Worm (Caenorhabditis elegans): ENCODE data around the gene nlp-70.

Gene nlp-70

ce11 chrV:247576-247975 is 25.2 kb downstream of the nlp-70 start:
- TF ChIP-seq ztf-11 (tag; optimal IDR thresholded peaks at IDR 0.05) (no peak), nhr-6 (tag; optimal IDR thresholded peaks at IDR 0.05) (no peak), ama-1 (optimal IDR thresholded peaks at IDR 0.05) (no peak), alr-1 (tag; optimal IDR thresholded peaks at IDR 0.05) (no peak), dmd-4 (tag; optimal IDR thresholded peaks at IDR 0.05) (no peak), nhr-25 (tag; optimal IDR thresholded peaks at IDR 0.05) (no peak), egl-27 (tag; optimal IDR thresholded peaks at IDR 0.05) (no peak), ztf-4 (tag; optimal IDR thresholded peaks at IDR 0.05) (no peak), ceh-82 (tag; optimal IDR thresholded peaks at IDR 0.05) (no peak), mdl-1 (tag; optimal IDR thresholded peaks at IDR 0.05) (no peak), skn-1 (tag; optimal IDR thresholded peaks at IDR 0.05) (no peak), lsy-2 (tag; optimal IDR thresholded peaks at IDR 0.05) (no peak), peb-1 (tag; optimal IDR thresholded peaks at IDR 0.05) (no peak), sma-3 (GFP tag; optimal IDR thresholded peaks at IDR 0.05) (no peak)

ce11 chrV:246097-246496 is 26.6 kb downstream of the nlp-70 start, which contains the start of gene kin-34:
Gene kin-34 (minus strand): TSS chrV:246197.
- no peak for TF ChIP-seq lin-13 (GFP tag; optimal IDR thresholded peaks at IDR 0.05)
- no peak for TF ChIP-seq blmp-1 (tag; optimal IDR thresholded peaks at IDR 0.05; ENCODE audit: insufficient read depth)
- TF ChIP-seq ceh-82 (tag; optimal IDR thresholded peaks at IDR 0.05): no peak
- TF ChIP-seq nhr-25 (tag; optimal IDR thresholded peaks at IDR 0.05): no peak
- no peak for TF ChIP-seq sma-3 (GFP tag; optimal IDR thresholded peaks at IDR 0.05)
- TF ChIP-seq sma-9 (GFP tag; optimal IDR thresholded peaks at IDR 0.05): no peak
- no peak for TF ChIP-seq sma-9 (tag; optimal IDR thresholded peaks at IDR 0.05)
- TF ChIP-seq ztf-11 (tag; optimal IDR thresholded peaks at IDR 0.05): no peak
- TF ChIP-seq sem-4 (tag; optimal IDR thresholded peaks at IDR 0.05): no peak
- TF ChIP-seq R02D3.7 (tag; optimal IDR thresholded peaks at IDR 0.05): no peak
- no peak for TF ChIP-seq mdl-1 (tag; optimal IDR thresholded peaks at IDR 0.05)
- TF ChIP-seq Y55F3AM.14 (GFP tag; optimal IDR thresholded peaks at IDR 0.05): no peak
- TF ChIP-seq skn-1 (tag; optimal IDR thresholded peaks at IDR 0.05): no peak
- no peak for TF ChIP-seq elt-3 (tag; optimal IDR thresholded peaks at IDR 0.05)
- no peak for TF ChIP-seq alr-1 (tag; optimal IDR thresholded peaks at IDR 0.05)
- no peak for TF ChIP-seq unc-62 (GFP tag; optimal IDR thresholded peaks at IDR 0.05)
- no peak for TF ChIP-seq ztf-1 (GFP tag; conservative IDR thresholded peaks at IDR 0.05)
- TF ChIP-seq lsy-2 (tag; optimal IDR thresholded peaks at IDR 0.05): no peak
- TF ChIP-seq lin-11 (tag; optimal IDR thresholded peaks at IDR 0.05): no peak
- TF ChIP-seq elt-1 (tag; optimal IDR thresholded peaks at IDR 0.05): no peak

- no peak for TF ChIP-seq egl-27 (tag; optimal IDR thresholded peaks at IDR 0.05)
Observed at ce11 chrV:242518-242917, 30.2 kb downstream of the nlp-70 start, which contains the start of gene R02C2.7. Gene R02C2.7 (minus strand): TSS chrV:242618.

- TF ChIP-seq snpc-4 (tag; optimal IDR thresholded peaks at IDR 0.05) (no peak), nhr-129 (tag; optimal IDR thresholded peaks at IDR 0.05) (no peak), blmp-1 (tag; optimal IDR thresholded peaks at IDR 0.05; ENCODE audit: insufficient read depth) (no peak), lsy-2 (tag; optimal IDR thresholded peaks at IDR 0.05) (no peak), unc-39 (tag; optimal IDR thresholded peaks at IDR 0.05) (no peak), sma-9 (GFP tag; optimal IDR thresholded peaks at IDR 0.05) (no peak), sma-9 (tag; optimal IDR thresholded peaks at IDR 0.05) (no peak), F13H6.1 (tag; optimal IDR thresholded peaks at IDR 0.05) (no peak), nhr-237 (tag; optimal IDR thresholded peaks at IDR 0.05) (no peak), peb-1 (tag; optimal IDR thresholded peaks at IDR 0.05) (no peak), lin-13 (GFP tag; optimal IDR thresholded peaks at IDR 0.05) (no peak), lin-11 (tag; optimal IDR thresholded peaks at IDR 0.05) (no peak), nhr-10 (tag; optimal IDR thresholded peaks at IDR 0.05) (no peak), sem-4 (tag; optimal IDR thresholded peaks at IDR 0.05) (no peak), C34F6.9 (tag; optimal IDR thresholded peaks at IDR 0.05) (no peak), nhr-21 (tag; optimal IDR thresholded peaks at IDR 0.05) (no peak), ceh-82 (tag; optimal IDR thresholded peaks at IDR 0.05) (no peak), mdl-1 (tag; optimal IDR thresholded peaks at IDR 0.05) (no peak), ztf-11 (tag; optimal IDR thresholded peaks at IDR 0.05) (no peak), sma-3 (GFP tag; optimal IDR thresholded peaks at IDR 0.05) (no peak)
Observed at ce11 chrV:240287-240686, 32.5 kb downstream of the nlp-70 start, which contains the start of gene txt-2. Gene txt-2 (minus strand): TSS chrV:240500.

- TF ChIP-seq nhr-237 (tag; optimal IDR thresholded peaks at IDR 0.05) (no peak), nhr-10 (tag; optimal IDR thresholded peaks at IDR 0.05) (no peak), mab-5 (tag; optimal IDR thresholded peaks at IDR 0.05) (no peak), nhr-11 (tag; optimal IDR thresholded peaks at IDR 0.05) (no peak), sem-4 (tag; optimal IDR thresholded peaks at IDR 0.05) (no peak), lin-39 (tag; optimal IDR thresholded peaks at IDR 0.05) (no peak), lin-11 (tag; optimal IDR thresholded peaks at IDR 0.05) (no peak), sma-9 (GFP tag; optimal IDR thresholded peaks at IDR 0.05) (no peak), sma-9 (tag; optimal IDR thresholded peaks at IDR 0.05) (no peak), nhr-12 (tag; optimal IDR thresholded peaks at IDR 0.05) (no peak), elt-3 (tag; optimal IDR thresholded peaks at IDR 0.05) (no peak), nhr-25 (tag; optimal IDR thresholded peaks at IDR 0.05) (no peak), R02D3.7 (tag; optimal IDR thresholded peaks at IDR 0.05) (no peak), mbf-1 (tag; optimal IDR thresholded peaks at IDR 0.05) (no peak), nhr-129 (tag; optimal IDR thresholded peaks at IDR 0.05) (no peak), zag-1 (tag; optimal IDR thresholded peaks at IDR 0.05) (no peak)
Observed at ce11 chrV:238094-238493, 34.6 kb downstream of the nlp-70 start, which contains the start of gene R02C2.1. Gene R02C2.1 (minus strand): TSS chrV:238194.

All from whole organism, L2 larva.